Fruit fly (Drosophila melanogaster) whole organism, embryonic: ENCODE results near the gene CG42342.

Source experiments
- ATbp ChIP-seq: fragments of 200-800 bp; sonication (Bioruptor generic); optimal IDR thresholded peaks from 2 replicates; lab custom pipeline; 2017; ENCODE audit warnings: missing biosample characterization, mild to moderate bottlenecking, missing genetic modification characterization, missing genetic modification reagents
- Bgb ChIP-seq: fragments of 200-800 bp; sonication (Bioruptor generic); IDR thresholded peaks from 2 replicates; pipeline ENCODE4 v1.3.6; 2022; ENCODE audit warnings: missing biosample characterization, missing genetic modification characterization; ENCODE audit not compliant: partially characterized antibody
- CG1024 ChIP-seq: fragments of 200-800 bp; sonication (Bioruptor generic); IDR thresholded peaks from 2 replicates; pipeline ENCODE4 v1.3.6; 2022; ENCODE audit warnings: missing biosample characterization, missing genetic modification characterization
- CG10979 ChIP-seq: fragments of 200-800 bp; sonication (Bioruptor generic); optimal IDR thresholded peaks from 2 replicates; lab custom pipeline; 2018; ENCODE audit warnings: missing biosample characterization, mild to moderate bottlenecking, missing genetic modification characterization, moderate library complexity
- CG12071 ChIP-seq: fragments of 200-800 bp; sonication (Bioruptor generic); optimal IDR thresholded peaks from 3 replicates; lab custom pipeline; 2018; ENCODE audit warnings: missing biosample characterization, mild to moderate bottlenecking, missing genetic modification characterization
- CG12104 ChIP-seq: fragments of 200-800 bp; sonication (Bioruptor generic); optimal IDR thresholded peaks from 3 replicates; lab custom pipeline; 2016; ENCODE audit warnings: missing biosample characterization, missing genetic modification characterization
- CG12942 ChIP-seq: fragments of 200-800 bp; sonication (Bioruptor generic); optimal IDR thresholded peaks from 3 replicates; lab custom pipeline; 2016; ENCODE audit warnings: missing biosample characterization, missing genetic modification characterization
- CG14441 ChIP-seq: fragments of 200-800 bp; sonication (Bioruptor generic); IDR thresholded peaks from 2 replicates; pipeline ENCODE4 v1.3.6; 2022; ENCODE audit warnings: missing biosample characterization, missing genetic modification characterization
- CG17829 ChIP-seq: fragments of 200-800 bp; optimal IDR thresholded peaks from 2 replicates; lab custom pipeline; 2019; ENCODE audit warnings: missing biosample characterization, mild to moderate bottlenecking, missing genetic modification characterization, moderate library complexity
- CG1832 ChIP-seq: fragments of 200-800 bp; sonication (Bioruptor generic); optimal IDR thresholded peaks from 2 replicates; lab custom pipeline; 2017; ENCODE audit warnings: missing biosample characterization, mild to moderate bottlenecking, missing genetic modification characterization, inconsistent platforms
- CG2116 ChIP-seq: fragments of 200-800 bp; sonication (Bioruptor generic); optimal IDR thresholded peaks from 3 replicates; lab custom pipeline; 2018; ENCODE audit warnings: missing biosample characterization, mild to moderate bottlenecking, missing genetic modification characterization
- CG2875 ChIP-seq: fragments of 200-800 bp; sonication (Bioruptor generic); optimal IDR thresholded peaks from 2 replicates; lab custom pipeline; 2017; ENCODE audit warnings: missing biosample characterization, mild to moderate bottlenecking, missing genetic modification characterization, missing genetic modification reagents
- CG30403 ChIP-seq: fragments of 200-800 bp; sonication (Bioruptor generic); optimal IDR thresholded peaks from 3 replicates; lab custom pipeline; 2016; ENCODE audit warnings: missing biosample characterization, missing genetic modification characterization
- CG33557 ChIP-seq: fragments of 200-800 bp; sonication (Bioruptor generic); optimal IDR thresholded peaks from 2 replicates; lab custom pipeline; 2019; ENCODE audit warnings: missing biosample characterization, mild to moderate bottlenecking, missing genetic modification characterization, moderate library complexity
- CG34422 ChIP-seq: fragments of 200-800 bp; sonication (Bioruptor generic); IDR thresholded peaks from 3 replicates; pipeline ENCODE4 v1.3.6; 2022; ENCODE audit warnings: missing biosample characterization, missing genetic modification characterization
- CG5245 ChIP-seq: fragments of 200-800 bp; sonication (Bioruptor generic); optimal IDR thresholded peaks from 3 replicates; lab custom pipeline; 2016; ENCODE audit warnings: missing biosample characterization, missing genetic modification characterization
- CG6254 ChIP-seq: fragments of 200-800 bp; sonication (Bioruptor generic); optimal IDR thresholded peaks from 3 replicates; lab custom pipeline; 2017; ENCODE audit warnings: mild to moderate bottlenecking, missing biosample characterization, missing genetic modification reagents, missing genetic modification characterization
- CG7372 ChIP-seq: fragments of 200-800 bp; sonication (Bioruptor generic); IDR thresholded peaks from 2 replicates; pipeline ENCODE4 v1.3.6; 2022; ENCODE audit warnings: missing biosample characterization, missing genetic modification characterization
- CG7786 ChIP-seq: fragments of 200-800 bp; sonication (Bioruptor generic); optimal IDR thresholded peaks from 2 replicates; lab custom pipeline; 2016; ENCODE audit warnings: missing biosample characterization, missing genetic modification characterization
- CG9437 ChIP-seq: fragments of 200-800 bp; sonication (Bioruptor generic); optimal IDR thresholded peaks from 2 replicates; lab custom pipeline; 2018; ENCODE audit warnings: missing biosample characterization, mild to moderate bottlenecking, missing genetic modification characterization
- CG9609 ChIP-seq: fragments of 200-800 bp; sonication (Bioruptor generic); optimal IDR thresholded peaks from 3 replicates; lab custom pipeline; 2016; ENCODE audit warnings: missing biosample characterization, missing genetic modification characterization
- CG9817 ChIP-seq: fragments of 200-800 bp; sonication (Bioruptor generic); optimal IDR thresholded peaks from 2 replicates; lab custom pipeline; 2018; ENCODE audit warnings: missing biosample characterization, mild to moderate bottlenecking, missing genetic modification characterization, moderate library complexity
- CG9932 ChIP-seq: fragments of 200-800 bp; sonication (Bioruptor generic); IDR thresholded peaks from 2 replicates; pipeline ENCODE4 v1.3.6; 2022; ENCODE audit warnings: missing biosample characterization, missing genetic modification characterization
- Chrac-16 ChIP-seq: fragments of 200-800 bp; sonication (Bioruptor generic); optimal IDR thresholded peaks from 3 replicates; lab custom pipeline; 2016; ENCODE audit warnings: missing biosample characterization, missing genetic modification characterization
- Dll ChIP-seq: fragments of 200-800 bp; sonication (Bioruptor generic); IDR thresholded peaks from 4 replicates; pipeline ENCODE4 v1.3.6; 2022; ENCODE audit warnings: missing biosample characterization, missing genetic modification characterization; ENCODE audit not compliant: partially characterized antibody
- Dp ChIP-seq: fragments of 200-800 bp; sonication (Bioruptor generic); optimal IDR thresholded peaks from 2 replicates; lab custom pipeline; 2018; ENCODE audit warnings: missing biosample characterization, mild to moderate bottlenecking, missing genetic modification characterization, moderate library complexity
- Dref ChIP-seq: fragments of 200-800 bp; sonication (Bioruptor generic); IDR thresholded peaks from 2 replicates; pipeline ENCODE4 v1.3.6; 2022; ENCODE audit warnings: missing biosample characterization, missing genetic modification characterization
- Hand ChIP-seq: fragments of 200-800 bp; sonication (Bioruptor generic); optimal IDR thresholded peaks from 2 replicates; lab custom pipeline; 2017; ENCODE audit warnings: mild to moderate bottlenecking, missing biosample characterization, missing genetic modification reagents, missing genetic modification characterization
- Hr51 ChIP-seq, 2 experiments: fragments of 200-800 bp; sonication (Bioruptor generic); optimal IDR thresholded peaks; 2 replicates in 1 of 2; 3 replicates in 1 of 2; lab custom pipeline; 2016 to 2018; ENCODE audit warnings: missing biosample characterization in 2 of 2, missing genetic modification characterization in 2 of 2, mild to moderate bottlenecking in 1 of 2, moderate library complexity in 1 of 2
- Kr ChIP-seq: fragments of 200-800 bp; sonication (Bioruptor generic); optimal IDR thresholded peaks from 2 replicates; lab custom pipeline; 2017; ENCODE audit warnings: missing biosample characterization, mild to moderate bottlenecking, missing genetic modification characterization
- MBD-R2 ChIP-seq: fragments of 200-800 bp; sonication (Bioruptor generic); IDR thresholded peaks from 2 replicates; pipeline ENCODE4 v1.3.6; 2022; ENCODE audit warnings: missing biosample characterization, missing genetic modification characterization
- Ptx1 ChIP-seq: fragments of 200-800 bp; sonication (Bioruptor generic); IDR thresholded peaks from 2 replicates; pipeline ENCODE4 v1.3.6; 2022; ENCODE audit warnings: missing biosample characterization, missing genetic modification characterization
- aop ChIP-seq: fragments of 200-800 bp; sonication (Bioruptor generic); IDR thresholded peaks from 2 replicates; pipeline ENCODE4 v1.3.6; 2022; ENCODE audit warnings: missing biosample characterization, missing genetic modification characterization
- ap ChIP-seq: fragments of 200-800 bp; sonication (Bioruptor generic); IDR thresholded peaks from 2 replicates; pipeline ENCODE4 v1.3.6; 2022; ENCODE audit warnings: missing biosample characterization, missing genetic modification characterization
- ci ChIP-seq: fragments of 200-800 bp; sonication (Bioruptor generic); IDR thresholded peaks from 3 replicates; pipeline ENCODE4 v1.3.6; 2022; ENCODE audit warnings: missing biosample characterization, missing genetic modification characterization
- corto ChIP-seq: fragments of 200-800 bp; sonication (Bioruptor generic); optimal IDR thresholded peaks from 2 replicates; lab custom pipeline; 2016; ENCODE audit warnings: missing biosample characterization, mild to moderate bottlenecking, missing genetic modification characterization, moderate library complexity
- dysf ChIP-seq: fragments of 200-800 bp; sonication (Bioruptor generic); IDR thresholded peaks from 3 replicates; pipeline ENCODE4 v1.3.6; 2022; ENCODE audit warnings: missing biosample characterization, missing genetic modification characterization
- gem ChIP-seq: fragments of 200-800 bp; sonication (Bioruptor generic); optimal IDR thresholded peaks from 2 replicates; lab custom pipeline; 2019; ENCODE audit warnings: missing biosample characterization, mild to moderate bottlenecking, missing genetic modification characterization, moderate library complexity
- ind ChIP-seq: fragments of 200-800 bp; sonication (Bioruptor generic); optimal IDR thresholded peaks from 3 replicates; lab custom pipeline; 2016; ENCODE audit warnings: missing biosample characterization, missing genetic modification characterization
- kay ChIP-seq: fragments of 200-800 bp; sonication (Bioruptor generic); optimal IDR thresholded peaks from 2 replicates; lab custom pipeline; 2016; ENCODE audit warnings: missing biosample characterization, missing genetic modification characterization
- lov ChIP-seq, 2 experiments: fragments of 200-800 bp in 1 of 2; fragments of >200 bp in 1 of 2; sonication (Bioruptor generic) in 1 of 2; IDR thresholded peaks in 1 of 2; optimal IDR thresholded peaks in 1 of 2; 2 replicates in 1 of 2; 3 replicates in 1 of 2; pipeline versions ENCODE4 v1.3.6 to Lab custom; 2017 to 2022; ENCODE audit warnings: missing biosample characterization in 1 of 2, missing genetic modification characterization in 1 of 2
- maf-S ChIP-seq: fragments of 200-800 bp; sonication (Bioruptor generic); optimal IDR thresholded peaks from 2 replicates; lab custom pipeline; 2016; ENCODE audit warnings: missing biosample characterization, missing genetic modification characterization
- pho ChIP-seq: fragments of 200-800 bp; sonication (Bioruptor generic); optimal IDR thresholded peaks from 2 replicates; lab custom pipeline; 2016; ENCODE audit warnings: missing biosample characterization, missing genetic modification characterization
- repo ChIP-seq: fragments of 200-800 bp; sonication (Bioruptor generic); optimal IDR thresholded peaks from 2 replicates; lab custom pipeline; 2016; ENCODE audit warnings: missing biosample characterization, missing genetic modification characterization
- run ChIP-seq: fragments of 200-800 bp; sonication (Bioruptor generic); optimal IDR thresholded peaks from 3 replicates; lab custom pipeline; 2018; ENCODE audit warnings: missing biosample characterization, mild to moderate bottlenecking, missing genetic modification characterization
- sima ChIP-seq: fragments of 200-800 bp; sonication (Bioruptor generic); optimal IDR thresholded peaks from 2 replicates; lab custom pipeline; 2016; ENCODE audit warnings: missing biosample characterization, missing genetic modification characterization
- stwl ChIP-seq: fragments of 200-800 bp; sonication (Bioruptor generic); optimal IDR thresholded peaks from 3 replicates; lab custom pipeline; 2018; ENCODE audit warnings: missing biosample characterization, mild to moderate bottlenecking, missing genetic modification characterization, moderate library complexity
- z ChIP-seq: fragments of 200-800 bp; sonication (Bioruptor generic); IDR thresholded peaks from 3 replicates; pipeline ENCODE4 v1.3.6; 2022; ENCODE audit warnings: missing biosample characterization, missing genetic modification characterization

Gene CG42342

DNA sequence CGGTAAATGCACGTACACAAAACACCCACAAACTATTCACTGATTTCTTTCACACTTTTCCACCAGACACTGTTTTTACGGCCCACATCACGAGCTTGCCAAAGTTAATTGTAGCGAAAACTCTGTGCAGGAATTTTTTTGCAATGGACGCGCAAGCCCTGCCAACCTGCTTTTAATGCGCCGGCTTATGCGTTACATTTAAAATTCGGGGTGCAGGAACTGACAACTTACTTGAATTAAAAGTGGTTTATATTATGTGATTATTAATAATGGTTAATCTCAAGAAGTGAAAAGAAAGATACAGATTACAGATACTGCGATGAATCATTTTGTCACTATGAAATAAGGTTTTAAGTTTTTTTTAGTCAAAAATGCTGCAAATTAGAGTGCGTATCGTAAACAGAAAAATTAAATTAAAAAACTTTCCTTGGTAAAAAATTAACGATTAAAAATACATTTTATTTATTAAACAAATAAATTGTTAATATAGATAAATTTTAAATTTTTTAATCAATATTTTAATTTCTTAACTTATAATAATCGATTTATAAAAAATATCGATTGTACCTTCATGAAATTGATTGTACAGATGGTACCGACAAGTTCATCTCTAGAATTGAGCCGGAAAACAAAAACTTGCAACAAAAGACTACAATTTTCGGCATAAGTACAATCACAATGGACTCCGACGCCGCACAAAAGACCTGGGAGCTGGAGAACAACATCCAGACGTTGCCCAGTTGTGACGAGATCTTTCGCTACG is 32.9 kb upstream of the CG42342 start, which contains the start of the genes CG42232 and CSN5 (continued):
- TF ChIP-seq maf-S (GFP tag; lab: Kevin White, UChicago) (peak; percentile 37), ATbp (GFP tag; lab: Kevin White, UChicago) (no peak), CG9932 (GFP tag; lab: Robert Waterston, UW) (peak; percentile 68), dysf (GFP tag; lab: Robert Waterston, UW) (0 out of 3 replicates have a peak, but pooled peaks have one; percentile 19), pho (GFP tag; lab: Kevin White, UChicago) (peak; percentile 55), Hand (GFP tag; lab: Kevin White, UChicago) (no peak), CG10979 (tag; lab: Kevin White, UChicago) (peak; percentile 68), CG9437 (GFP tag; lab: Kevin White, UChicago) (peak; percentile 59), CG7786 (GFP tag; lab: Kevin White, UChicago) (peak; percentile 9), CG12071 (no peak), kay (GFP tag; lab: Kevin White, UChicago) (peak; percentile 10), CG17829 (tag; lab: Kevin White, UChicago) (peak; percentile 76), ci (GFP tag; lab: Robert Waterston, UW) (peak; percentile 50; the same call in 2 of the 3 replicates), CG12942 (GFP tag; lab: Kevin White, UChicago) (peak; percentile 21), Dll (peak; percentile 74), aop (GFP tag; lab: Robert Waterston, UW) (no peak), sima (GFP tag; lab: Kevin White, UChicago) (no peak), run (tag; lab: Kevin White, UChicago) (peak; percentile 17), stwl (peak; percentile 68), CG33557 (GFP tag; lab: Kevin White, UChicago) (peak; percentile 42), corto (GFP tag; lab: Kevin White, UChicago) (no peak), lov (optimal IDR thresholded peaks at IDR 0.05; lab: Kevin White, UChicago) (no peak), lov (GFP tag; IDR thresholded peaks at IDR 0.05; lab: Robert Waterston, UW) (no peak), CG14441 (peak; percentile 39; the same call in 1 of the 2 replicates), Chrac-16 (GFP tag; lab: Kevin White, UChicago) (peak; percentile 71), CG9817 (tag; lab: Kevin White, UChicago) (peak; percentile 51), Dref (GFP tag; lab: Robert Waterston, UW) (peak; percentile 60), ap (peak; percentile 38; the same call in 1 of the 2 replicates), CG30403 (GFP tag; lab: Kevin White, UChicago) (peak; percentile 77), CG2875 (GFP tag; lab: Kevin White, UChicago) (peak; percentile 26), gem (tag; lab: Kevin White, UChicago) (peak; percentile 81), Dp (GFP tag; lab: Kevin White, UChicago) (peak; percentile 46), CG12104 (GFP tag; lab: Kevin White, UChicago) (peak; percentile 63), CG7372 (GFP tag; lab: Robert Waterston, UW) (no peak), Kr (no peak), Hr51 (GFP tag; optimal IDR thresholded peaks at IDR 0.05; lab: Kevin White, UChicago) (peak in 1 of 2 experiments; percentile 36), MBD-R2 (peak; percentile 87), z (GFP tag; lab: Robert Waterston, UW) (no peak), CG2116 (GFP tag; lab: Kevin White, UChicago) (peak; percentile 67), CG5245 (GFP tag; lab: Kevin White, UChicago) (peak; percentile 49), Ptx1 (GFP tag; lab: Robert Waterston, UW) (peak; percentile 63; the same call in 1 of the 2 replicates), repo (GFP tag; lab: Kevin White, UChicago) (peak; percentile 16), CG9609 (GFP tag; lab: Kevin White, UChicago) (peak; percentile 0), Bgb (peak; percentile 25; the same call in 1 of the 2 replicates), ind (no peak), CG6254 (GFP tag; lab: Kevin White, UChicago) (peak; percentile 21), CG1832 (no peak), CG1024 (peak; percentile 32; the same call in 1 of the 2 replicates), CG34422 (GFP tag; lab: Robert Waterston, UW) (peak; percentile 21; the same call in 1 of the 3 replicates)
